Fruit fly (Drosophila melanogaster) whole organism, embryonic: ENCODE results near the gene CG7766.

Experiments
- CG1024 ChIP-seq: fragments of 200-800 bp; sonication (Bioruptor generic); IDR thresholded peaks from 2 replicates; pipeline ENCODE4 v1.3.6; 2022; ENCODE audit warnings: missing biosample characterization, missing genetic modification characterization
- CG10543 ChIP-seq: fragments of 200-800 bp; sonication (Bioruptor generic); optimal IDR thresholded peaks from 3 replicates; lab custom pipeline; 2017; ENCODE audit warnings: missing biosample characterization, mild to moderate bottlenecking, missing genetic modification characterization, moderate library complexity
- CG12104 ChIP-seq: fragments of 200-800 bp; sonication (Bioruptor generic); optimal IDR thresholded peaks from 3 replicates; lab custom pipeline; 2016; ENCODE audit warnings: missing biosample characterization, missing genetic modification characterization
- CG12219 ChIP-seq: fragments of 200-800 bp; sonication (Bioruptor generic); optimal IDR thresholded peaks from 3 replicates; lab custom pipeline; 2018; ENCODE audit warnings: missing biosample characterization, mild to moderate bottlenecking, missing genetic modification characterization
- CG13894 ChIP-seq: fragments of 200-800 bp; sonication (Bioruptor generic); optimal IDR thresholded peaks from 3 replicates; lab custom pipeline; 2018; ENCODE audit warnings: missing biosample characterization, mild to moderate bottlenecking, missing genetic modification characterization, moderate library complexity
- CG1603 ChIP-seq: fragments of 200-800 bp; sonication (Bioruptor generic); optimal IDR thresholded peaks from 2 replicates; lab custom pipeline; 2019; ENCODE audit warnings: missing biosample characterization, mild to moderate bottlenecking, missing genetic modification characterization, moderate library complexity
- CG17829 ChIP-seq: fragments of 200-800 bp; optimal IDR thresholded peaks from 2 replicates; lab custom pipeline; 2019; ENCODE audit warnings: missing biosample characterization, mild to moderate bottlenecking, missing genetic modification characterization, moderate library complexity
- CG2116 ChIP-seq: fragments of 200-800 bp; sonication (Bioruptor generic); optimal IDR thresholded peaks from 3 replicates; lab custom pipeline; 2018; ENCODE audit warnings: missing biosample characterization, mild to moderate bottlenecking, missing genetic modification characterization
- CG31441 ChIP-seq: fragments of 200-800 bp; sonication (Bioruptor generic); IDR thresholded peaks from 2 replicates; pipeline ENCODE4 v1.3.6; 2022; ENCODE audit warnings: missing biosample characterization, missing genetic modification characterization
- CG42726 ChIP-seq: fragments of 200-800 bp; sonication (Bioruptor generic); IDR thresholded peaks from 2 replicates; pipeline ENCODE4 v1.3.6; 2022; ENCODE audit warnings: missing biosample characterization, missing genetic modification characterization; ENCODE audit not compliant: partially characterized antibody
- CG4360 ChIP-seq: fragments of 200-800 bp; sonication (Bioruptor generic); IDR thresholded peaks from 2 replicates; pipeline ENCODE4 v1.3.6; 2022; ENCODE audit warnings: missing biosample characterization, missing genetic modification characterization
- CG5180 ChIP-seq: fragments of 200-800 bp; sonication (Bioruptor generic); optimal IDR thresholded peaks from 3 replicates; lab custom pipeline; 2017; ENCODE audit warnings: missing biosample characterization, missing genetic modification characterization, mild to moderate bottlenecking, moderate library complexity, missing genetic modification reagents
- CG6791 ChIP-seq: fragments of 200-800 bp; sonication (Bioruptor generic); IDR thresholded peaks from 3 replicates; pipeline ENCODE4 v1.3.6; 2022; ENCODE audit warnings: missing biosample characterization, missing genetic modification characterization; ENCODE audit not compliant: partially characterized antibody
- Camta ChIP-seq: fragments of 200-800 bp; sonication (Bioruptor generic); optimal IDR thresholded peaks from 2 replicates; lab custom pipeline; 2016; ENCODE audit warnings: missing biosample characterization, missing genetic modification characterization
- CrebB ChIP-seq: fragments of 200-800 bp; sonication (Bioruptor generic); optimal IDR thresholded peaks from 3 replicates; lab custom pipeline; 2018; ENCODE audit warnings: missing biosample characterization, mild to moderate bottlenecking, missing genetic modification characterization
- Deaf1 ChIP-seq: fragments of 200-800 bp; optimal IDR thresholded peaks from 3 replicates; lab custom pipeline; 2019; ENCODE audit warnings: missing biosample characterization, mild to moderate bottlenecking, missing genetic modification characterization, moderate library complexity
- E2f2 ChIP-seq: fragments of 200-800 bp; sonication (Bioruptor generic); IDR thresholded peaks from 2 replicates; pipeline ENCODE4 v1.3.6; 2022; ENCODE audit warnings: missing biosample characterization, missing genetic modification characterization
- Hey ChIP-seq: fragments of 200-800 bp; sonication (Bioruptor generic); optimal IDR thresholded peaks from 3 replicates; lab custom pipeline; 2018; ENCODE audit warnings: missing biosample characterization, mild to moderate bottlenecking, missing genetic modification characterization
- MBD-R2 ChIP-seq: fragments of 200-800 bp; sonication (Bioruptor generic); IDR thresholded peaks from 2 replicates; pipeline ENCODE4 v1.3.6; 2022; ENCODE audit warnings: missing biosample characterization, missing genetic modification characterization
- Stat92E ChIP-seq, 3 experiments: fragments of >200 bp in 2 of 3; fragments of 200-800 bp in 1 of 3; sonication (Bioruptor generic) in 1 of 3; optimal IDR thresholded peaks; 2 replicates each; lab custom pipeline; 2017 to 2019; ENCODE audit warnings: missing biosample characterization in 3 of 3, missing genetic modification characterization in 3 of 3, mild to moderate bottlenecking in 1 of 3, moderate library complexity in 1 of 3
- bowl ChIP-seq: fragments of 200-800 bp; sonication (Bioruptor generic); IDR thresholded peaks from 2 replicates; pipeline ENCODE4 v1.3.6; 2022; ENCODE audit warnings: missing biosample characterization, missing genetic modification characterization
- cad ChIP-seq: fragments of >200 bp; optimal IDR thresholded peaks from 2 replicates; lab custom pipeline; 2017; ENCODE audit warnings: missing biosample characterization, missing genetic modification characterization
- cg ChIP-seq: fragments of 200-800 bp; sonication (Bioruptor generic); optimal IDR thresholded peaks from 3 replicates; lab custom pipeline; 2019; ENCODE audit warnings: missing biosample characterization, mild to moderate bottlenecking, missing genetic modification characterization, moderate library complexity
- fru ChIP-seq: fragments of >200 bp; optimal IDR thresholded peaks from 2 replicates; lab custom pipeline; 2017
- grn ChIP-seq: fragments of 200-800 bp; sonication (Bioruptor generic); optimal IDR thresholded peaks from 3 replicates; lab custom pipeline; 2017; ENCODE audit warnings: missing biosample characterization, missing genetic modification characterization
- insv ChIP-seq, 2 experiments: fragments of 200-800 bp; sonication (Bioruptor generic); optimal IDR thresholded peaks; 3 replicates each; lab custom pipeline; 2016 to 2018; ENCODE audit warnings: missing biosample characterization in 2 of 2, missing genetic modification characterization in 2 of 2
- kni ChIP-seq: fragments of 200-800 bp; sonication (Bioruptor generic); optimal IDR thresholded peaks from 3 replicates; lab custom pipeline; 2017; ENCODE audit warnings: mild to moderate bottlenecking, missing biosample characterization, missing genetic modification reagents, missing genetic modification characterization
- nom ChIP-seq: fragments of 200-800 bp; sonication (Bioruptor generic); optimal IDR thresholded peaks from 2 replicates; lab custom pipeline; 2017; ENCODE audit warnings: missing biosample characterization, missing genetic modification characterization, mild to moderate bottlenecking, moderate library complexity, missing genetic modification reagents
- oc ChIP-seq: fragments of 200-800 bp; sonication (Bioruptor generic); optimal IDR thresholded peaks from 2 replicates; lab custom pipeline; 2018; ENCODE audit warnings: missing biosample characterization, mild to moderate bottlenecking, missing genetic modification characterization, moderate library complexity
- odd ChIP-seq: fragments of 200-800 bp; sonication (Bioruptor generic); optimal IDR thresholded peaks from 2 replicates; lab custom pipeline; 2017; ENCODE audit warnings: missing biosample characterization, mild to moderate bottlenecking, missing genetic modification characterization
- pros ChIP-seq: fragments of 200-800 bp; sonication (Bioruptor generic); optimal IDR thresholded peaks from 3 replicates; lab custom pipeline; 2019; ENCODE audit warnings: missing biosample characterization, mild to moderate bottlenecking, missing genetic modification characterization, moderate library complexity
- row ChIP-seq: fragments of 200-800 bp; sonication (Bioruptor generic); IDR thresholded peaks from 3 replicates; pipeline ENCODE4 v1.3.6; 2022; ENCODE audit warnings: missing biosample characterization, missing genetic modification characterization
- sens ChIP-seq: fragments of 200-800 bp; sonication (Bioruptor generic); peaks from one replicate; lab custom pipeline; 2016; ENCODE audit warnings: missing biosample characterization, missing genetic modification characterization
- sqz ChIP-seq: fragments of 200-800 bp; sonication (Bioruptor generic); optimal IDR thresholded peaks from 3 replicates; lab custom pipeline; 2018; ENCODE audit warnings: missing biosample characterization, mild to moderate bottlenecking, missing genetic modification characterization
- tll ChIP-seq, 2 experiments: fragments of 200-800 bp in 1 of 2; fragments of >200 bp in 1 of 2; sonication (Bioruptor generic) in 1 of 2; optimal IDR thresholded peaks; 2 replicates each; lab custom pipeline; 2017 to 2019; ENCODE audit warnings: missing biosample characterization in 2 of 2, missing genetic modification characterization in 2 of 2, mild to moderate bottlenecking in 1 of 2, moderate library complexity in 1 of 2
- wor ChIP-seq: fragments of 200-800 bp; sonication (Bioruptor generic); IDR thresholded peaks from 2 replicates; pipeline ENCODE4 v1.3.6; 2022; ENCODE audit warnings: missing biosample characterization, missing genetic modification characterization
- zen ChIP-seq: fragments of 200-800 bp; sonication (Bioruptor generic); optimal IDR thresholded peaks from 3 replicates; lab custom pipeline; 2018; ENCODE audit warnings: missing biosample characterization, mild to moderate bottlenecking, missing genetic modification characterization, moderate library complexity
- zf30C ChIP-seq: fragments of 200-800 bp; sonication (Bioruptor generic); optimal IDR thresholded peaks from 3 replicates; lab custom pipeline; 2018; ENCODE audit warnings: missing biosample characterization, mild to moderate bottlenecking, missing genetic modification characterization

The CG7766 gene

dm6 chrX:9133577-9134240, 30.2 kb upstream of the CG7766 start (continued):
- peak; percentile 11 for TF ChIP-seq cad

DNA sequence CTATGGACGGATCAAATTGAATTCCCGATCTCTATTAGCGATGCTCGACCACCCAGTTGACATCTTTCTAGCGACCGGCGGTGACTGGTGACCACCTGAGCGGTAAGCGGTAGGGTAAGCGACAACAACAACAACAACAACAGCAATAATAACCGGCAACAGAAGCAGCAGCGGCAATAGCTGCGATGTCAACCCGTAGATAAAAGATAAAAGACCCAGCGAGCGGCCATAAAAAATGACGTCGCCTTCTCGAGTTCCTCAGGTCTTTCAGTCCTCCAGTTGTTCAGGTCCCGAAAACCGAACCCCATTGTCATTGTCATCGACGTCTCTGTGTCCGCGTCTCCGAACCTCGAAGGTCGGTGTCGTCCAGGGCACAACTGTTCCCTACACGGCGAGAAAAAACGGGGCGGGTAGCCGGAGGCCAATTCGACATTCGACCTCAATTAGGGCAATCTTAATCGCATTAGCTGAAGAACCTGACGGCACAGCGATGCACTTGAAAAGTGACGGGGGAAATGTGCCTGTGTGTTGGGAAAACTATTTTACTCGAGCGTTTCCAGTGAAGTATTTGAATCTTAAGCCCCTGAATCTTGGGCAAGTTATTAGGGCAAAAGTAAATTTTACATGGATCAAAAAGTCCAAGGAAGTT, 29.2 kb upstream of the CG7766 start:
- TF ChIP-seq kni (GFP tag; lab: Kevin White, UChicago): peak; percentile 82
- TF ChIP-seq CG6791 (GFP tag; lab: Robert Waterston, UW): peak; percentile 13; the same call in 1 of the 3 replicates
- peak; percentile 2 for TF ChIP-seq Deaf1 (tag; lab: Kevin White, UChicago)
- peak; percentile 94 for TF ChIP-seq zf30C (GFP tag; lab: Kevin White, UChicago)
- TF ChIP-seq CG1024 (GFP tag; lab: Robert Waterston, UW): no peak
- peak; percentile 5 for TF ChIP-seq CG10543 (GFP tag; lab: Kevin White, UChicago)
- peak; percentile 84 for TF ChIP-seq cad
- TF ChIP-seq sqz: peak; percentile 40
- TF ChIP-seq grn (GFP tag; lab: Kevin White, UChicago): peak; percentile 90
- peak; percentile 95 for TF ChIP-seq CG4360
- TF ChIP-seq bowl (GFP tag; lab: Robert Waterston, UW): no peak
- TF ChIP-seq insv (GFP tag; optimal IDR thresholded peaks at IDR 0.05; lab: Kevin White, UChicago): peak in 1 of 2 experiments; percentile 14
- TF ChIP-seq CG1603 (tag; lab: Kevin White, UChicago): peak; percentile 14
- no peak for TF ChIP-seq Hey
- TF ChIP-seq zen (tag; lab: Kevin White, UChicago): peak; percentile 85
- TF ChIP-seq odd (GFP tag; lab: Kevin White, UChicago): peak; percentile 77
- TF ChIP-seq sens (GFP tag; lab: Kevin White, UChicago): peak; percentile 43
- no peak for TF ChIP-seq MBD-R2 (GFP tag; lab: Robert Waterston, UW)
- TF ChIP-seq CG13894 (tag; lab: Kevin White, UChicago): peak; percentile 20
- no peak for TF ChIP-seq CG31441 (GFP tag; lab: Robert Waterston, UW)
- TF ChIP-seq oc: peak; percentile 52
- peak in 1 of 2 experiments; percentile 86 for TF ChIP-seq tll (GFP tag; optimal IDR thresholded peaks at IDR 0.05; lab: Kevin White, UChicago)
- 0 out of 3 replicates have a peak, but pooled peaks have one; percentile 10 for TF ChIP-seq row
- peak; percentile 29 for TF ChIP-seq pros
- TF ChIP-seq CG5180 (GFP tag; lab: Kevin White, UChicago): peak; percentile 30
- peak; percentile 0 for TF ChIP-seq CG17829
- TF ChIP-seq CrebB (tag; lab: Kevin White, UChicago): no peak

dm6 chrX:9131523-9131922, 28.0 kb upstream of the CG7766 start:
- no peak for TF ChIP-seq CG42726 (GFP tag; lab: Robert Waterston, UW)
- peak in 1 of 3 experiments; percentile 91 for TF ChIP-seq Stat92E (GFP tag; optimal IDR thresholded peaks at IDR 0.05; lab: Kevin White, UChicago)
- no peak for TF ChIP-seq CG12219
- TF ChIP-seq Camta (GFP tag; lab: Kevin White, UChicago): no peak
- no peak for TF ChIP-seq wor (GFP tag; lab: Robert Waterston, UW)
- no peak for TF ChIP-seq CG12104 (GFP tag; lab: Kevin White, UChicago)
- no peak for TF ChIP-seq nom (GFP tag; lab: Kevin White, UChicago)
- peak; percentile 2 for TF ChIP-seq cg (GFP tag; lab: Kevin White, UChicago)
- no peak for TF ChIP-seq CG2116 (GFP tag; lab: Kevin White, UChicago)
- TF ChIP-seq fru (lab: Kevin White, UChicago): no peak
- TF ChIP-seq E2f2 (GFP tag; lab: Robert Waterston, UW): no peak
